Worm (Caenorhabditis elegans): Measurements from ENCODE around the gene F59F5.5.
A peak's percentile ranks its signal among the peaks of the same experiment; 100 is the strongest.

Gene F59F5.5

ce11 chrX:10555189-10555964 lies 9.6 kb downstream of the F59F5.5 start, which contains the start of gene syd-2:
Gene syd-2 (minus strand): TSS chrX:10555239.
- TF ChIP-seq nhr-11 (tag; optimal IDR thresholded peaks at IDR 0.05) (peak; percentile 57), ctbp-1 (GFP tag; IDR thresholded peaks at IDR 0.05) (peak; percentile 81; the same call in 1 of the 2 replicates), sdz-12 (GFP tag; optimal IDR thresholded peaks at IDR 0.05) (no peak), pqm-1 (tag; optimal IDR thresholded peaks at IDR 0.05) (peak; percentile 60), lin-38 (GFP tag; IDR thresholded peaks at IDR 0.05) (no peak), T26A8.4 (GFP tag; IDR thresholded peaks at IDR 0.05) (0 out of 2 replicates have a peak, but pooled peaks have one; percentile 56), nhr-42 (GFP tag; IDR thresholded peaks at IDR 0.05) (0 out of 2 replicates have a peak, but pooled peaks have one; percentile 46), F26F4.8 (GFP tag; conservative IDR thresholded peaks at IDR 0.05) (no peak), mxl-3 (GFP tag; optimal IDR thresholded peaks at IDR 0.05) (peak; percentile 34), madf-5 (GFP tag; IDR thresholded peaks at IDR 0.05) (no peak), zfp-2 (tag; optimal IDR thresholded peaks at IDR 0.05) (no peak), nhr-6 (tag; optimal IDR thresholded peaks at IDR 0.05) (peak; percentile 54), hif-1 (tag; optimal IDR thresholded peaks at IDR 0.05) (peak in 1 of 2 experiments; percentile 42), ces-1 (GFP tag; optimal IDR thresholded peaks at IDR 0.05) (no peak), mdt-29 (GFP tag; IDR thresholded peaks at IDR 0.05) (no peak), unc-62 (GFP tag; optimal IDR thresholded peaks at IDR 0.05 in 1 of 2) (peak in 1 of 2 experiments; percentile 98), unc-62 (tag; optimal IDR thresholded peaks at IDR 0.05) (no peak), dmd-8 (GFP tag; IDR thresholded peaks at IDR 0.05) (no peak), lin-15B (tag; optimal IDR thresholded peaks at IDR 0.05) (no peak), saeg-2 (GFP tag; IDR thresholded peaks at IDR 0.05) (no peak), ZK546.5 (tag; optimal IDR thresholded peaks at IDR 0.05) (no peak), rbr-2 (tag; optimal IDR thresholded peaks at IDR 0.05) (peak; percentile 80), nhr-28 (tag; optimal IDR thresholded peaks at IDR 0.05) (peak; percentile 72), aha-1 (tag) (peak; percentile 91), dmd-9 (GFP tag; IDR thresholded peaks at IDR 0.05) (0 out of 2 replicates have a peak, but pooled peaks have one; percentile 8), mes-2 (tag; optimal IDR thresholded peaks at IDR 0.05; ENCODE audit: poor library complexity, severe bottlenecking) (peak; percentile 34), fkh-10 (GFP tag; optimal IDR thresholded peaks at IDR 0.05) (peak; percentile 85), nhr-76 (tag; optimal IDR thresholded peaks at IDR 0.05) (no peak), zag-1 (tag; optimal IDR thresholded peaks at IDR 0.05) (no peak), spr-3 (GFP tag; optimal IDR thresholded peaks at IDR 0.05) (no peak), lin-29 (GFP tag; IDR thresholded peaks at IDR 0.05) (no peak), arid-1 (GFP tag; conservative IDR thresholded peaks at IDR 0.05) (0 out of 2 replicates have a peak, but pooled peaks have one; percentile 42), lin-39 (tag; optimal IDR thresholded peaks at IDR 0.05) (no peak), Y5F2A.4 (GFP tag; optimal IDR thresholded peaks at IDR 0.05) (no peak), Y48G9A.11 (GFP tag; IDR thresholded peaks at IDR 0.05) (no peak), ceh-82 (tag; optimal IDR thresholded peaks at IDR 0.05) (no peak), mxl-2 (GFP tag; conservative IDR thresholded peaks at IDR 0.05) (no peak), daf-19 (GFP tag; conservative IDR thresholded peaks at IDR 0.05) (no peak), F49E8.2 (tag; optimal IDR thresholded peaks at IDR 0.05; ENCODE audit: borderline replicate concordance) (no peak), nhr-48 (tag; optimal IDR thresholded peaks at IDR 0.05) (peak; percentile 49), zip-2 (tag; optimal IDR thresholded peaks at IDR 0.05) (no peak), duxl-1 (tag; optimal IDR thresholded peaks at IDR 0.05; ENCODE audit: poor library complexity) (no peak), Y75B8A.6 (GFP tag; IDR thresholded peaks at IDR 0.05) (no peak), nhr-25 (tag; optimal IDR thresholded peaks at IDR 0.05; ENCODE audit: borderline replicate concordance, insufficient read depth) (peak; percentile 11), spr-1 (tag; optimal IDR thresholded peaks at IDR 0.05) (peak; percentile 36), nhr-102 (tag; optimal IDR thresholded peaks at IDR 0.05) (no peak), nhr-41 (GFP tag; IDR thresholded peaks at IDR 0.05) (no peak), dpl-1 (GFP tag; optimal IDR thresholded peaks at IDR 0.05) (peak; percentile 21), attf-4 (tag; optimal IDR thresholded peaks at IDR 0.05) (no peak), lsy-2 (tag; optimal IDR thresholded peaks at IDR 0.05) (peak; percentile 65 to 71)

All from whole organism, L4 larva.